Worm (Caenorhabditis elegans) whole organism, L1 larva: ENCODE measurements around the gene sra-2.

Experiments
- fkh-4 ChIP-seq: sonication (generic microtip); optimal IDR thresholded peaks from 2 replicates; lab custom pipeline; 2016; ENCODE audit warnings: missing compliant biosample characterization, missing genetic modification characterization, borderline replicate concordance
- nhr-11 ChIP-seq: fragments of 150-350 bp; optimal IDR thresholded peaks from 2 replicates; lab custom pipeline; 2014; ENCODE audit warnings: missing biosample characterization, missing genetic modification characterization
- nhr-47 ChIP-seq: sonication (generic microtip); optimal IDR thresholded peaks from 2 replicates; lab custom pipeline; 2016; ENCODE audit warnings: mild to moderate bottlenecking, missing genetic modification characterization, moderate library complexity, missing compliant biosample characterization
- unc-86 ChIP-seq: sonication (generic microtip); optimal IDR thresholded peaks from 2 replicates; lab custom pipeline; 2016; ENCODE audit warnings: missing genetic modification characterization, missing compliant biosample characterization

- TF ChIP-seq fkh-4 (tag; lab: Kevin White, UChicago): no peak
- TF ChIP-seq unc-86 (tag; lab: Kevin White, UChicago): no peak
- no peak for TF ChIP-seq nhr-47 (tag; lab: Kevin White, UChicago)
- no peak for TF ChIP-seq nhr-11
These were observed 46.1 kb upstream of the sra-2 start for ce11 chrII:9482529-9482928.
